Worm (Caenorhabditis elegans) whole organism, young adult: Measurements from ENCODE around the gene cysl-1.

Source experiments
- ccch-3 ChIP-seq: fragments of 200-800 bp; sonication (Bioruptor generic); optimal IDR thresholded peaks from 2 replicates; lab custom pipeline; 2018; ENCODE audit warnings: mild to moderate bottlenecking, missing genetic modification characterization, missing compliant biosample characterization
- dpl-1 ChIP-seq: fragments of 150-350 bp; optimal IDR thresholded peaks from 2 replicates; lab custom pipeline; 2014; ENCODE audit warnings: missing biosample characterization, missing genetic modification reagents, missing genetic modification characterization
- lir-1 ChIP-seq: fragments of 200-800 bp; sonication (Bioruptor generic); conservative IDR thresholded peaks from 2 replicates; pipeline ENCODE4 v1.3.6; 2022; ENCODE audit warnings: missing genetic modification reagents, missing genetic modification characterization, missing compliant biosample characterization
- pha-4 ChIP-seq: fragments of 150-350 bp; sonication (generic microtip); optimal IDR thresholded peaks from 2 replicates; lab custom pipeline; 2014; ENCODE audit warnings: missing biosample characterization, missing genetic modification reagents, missing genetic modification characterization
- tbx-9 ChIP-seq: sonication (generic microtip); optimal IDR thresholded peaks from 2 replicates; lab custom pipeline; 2016; ENCODE audit warnings: borderline replicate concordance, missing genetic modification characterization, inconsistent platforms, missing compliant biosample characterization
- unc-62 ChIP-seq: fragments of 150-350 bp; optimal IDR thresholded peaks from 2 replicates; lab custom pipeline; 2014; ENCODE audit warnings: missing biosample characterization, missing genetic modification reagents, missing genetic modification characterization

- TF ChIP-seq ccch-3 (GFP tag; lab: Kevin White, UChicago), result no peak
- no peak for TF ChIP-seq lir-1 (GFP tag; lab: Robert Waterston, UW)
- TF ChIP-seq unc-62 (GFP tag; lab: Kevin White, UChicago), result no peak
- no peak for TF ChIP-seq dpl-1 (GFP tag; lab: Kevin White, UChicago)
- no peak for TF ChIP-seq tbx-9
- TF ChIP-seq pha-4, result no peak
These were observed 44.9 kb upstream of the cysl-1 start, which contains the start of gene grk-1 for ce11 chrX:9999192-9999591.
